Worm (Caenorhabditis elegans): ENCODE results near the gene tcer-1.

- no peak for TF ChIP-seq F26F4.8 (GFP tag; conservative IDR thresholded peaks at IDR 0.05)
- TF ChIP-seq lin-13 (GFP tag; optimal IDR thresholded peaks at IDR 0.05), result no peak
- no peak for TF ChIP-seq ces-1 (GFP tag; optimal IDR thresholded peaks at IDR 0.05)
- TF ChIP-seq fkh-10 (GFP tag; optimal IDR thresholded peaks at IDR 0.05), result no peak
- TF ChIP-seq zfp-2 (tag; optimal IDR thresholded peaks at IDR 0.05), result no peak
- no peak for TF ChIP-seq F44E2.7 (GFP tag; IDR thresholded peaks at IDR 0.05)
- TF ChIP-seq daf-8 (GFP tag; IDR thresholded peaks at IDR 0.05), result no peak
- no peak for TF ChIP-seq ceh-32 (tag; optimal IDR thresholded peaks at IDR 0.05; ENCODE audit: poor library complexity)
- no peak for TF ChIP-seq ztf-11 (tag; optimal IDR thresholded peaks at IDR 0.05)
Observed at ce11 chrII:7050021-7050722, at the start of gene tcer-1, which contains the start of gene ZK1127.5.

All from whole organism, L4 larva.